Fruit fly (Drosophila melanogaster): ENCODE data around the gene ppk7.

dm6 chr2L:6339010-6339897 is 14.9 kb downstream of the ppk7 start:
- TF ChIP-seq usp (GFP tag; optimal IDR thresholded peaks at IDR 0.05) (no peak), psq (optimal IDR thresholded peaks at IDR 0.05) (no peak), CG8478 (optimal IDR thresholded peaks at IDR 0.05) (peak; percentile 23), pan (optimal IDR thresholded peaks at IDR 0.05) (no peak), EcR (GFP tag; optimal IDR thresholded peaks at IDR 0.05) (no peak), Dll (optimal IDR thresholded peaks at IDR 0.05) (peak; percentile 78)

All from whole organism.